Worm (Caenorhabditis elegans) whole organism, L3 larva: ENCODE data around the gene bath-31.

Experiments
- daf-12 ChIP-seq: fragments of 150-350 bp; optimal IDR thresholded peaks from 2 replicates; lab custom pipeline; 2014; ENCODE audit warnings: missing biosample characterization, missing genetic modification reagents, missing genetic modification characterization
- elt-1 ChIP-seq: fragments of 150-350 bp; optimal IDR thresholded peaks from 2 replicates; lab custom pipeline; 2014; ENCODE audit warnings: missing biosample characterization, missing genetic modification characterization
- elt-2 ChIP-seq: sonication (generic microtip); optimal IDR thresholded peaks from 2 replicates; lab custom pipeline; 2016; ENCODE audit warnings: missing genetic modification reagents, mild to moderate bottlenecking, missing genetic modification characterization, missing compliant biosample characterization
- fkh-10 ChIP-seq: sonication (generic microtip); optimal IDR thresholded peaks from 2 replicates; lab custom pipeline; 2017; ENCODE audit warnings: missing biosample characterization, missing genetic modification reagents, missing genetic modification characterization
- mml-1 ChIP-seq: fragments of 150-350 bp; sonication (generic microtip); optimal IDR thresholded peaks from 3 replicates; lab custom pipeline; 2014; ENCODE audit warnings: missing biosample characterization, missing genetic modification characterization
- nhr-76 ChIP-seq: fragments of 150-350 bp; sonication (generic microtip); optimal IDR thresholded peaks from 5 replicates; lab custom pipeline; 2014; ENCODE audit warnings: missing biosample characterization, missing genetic modification characterization
- nhr-77 ChIP-seq: fragments of 150-350 bp; optimal IDR thresholded peaks from 2 replicates; lab custom pipeline; 2014; ENCODE audit warnings: missing biosample characterization, missing genetic modification characterization
- pha-4 ChIP-seq: fragments of 150-350 bp; optimal IDR thresholded peaks from 2 replicates; lab custom pipeline; 2014; ENCODE audit warnings: missing biosample characterization, missing genetic modification reagents, missing genetic modification characterization
- pqm-1 ChIP-seq: fragments of 150-350 bp; optimal IDR thresholded peaks from 2 replicates; lab custom pipeline; 2017; ENCODE audit warnings: missing biosample characterization, missing genetic modification characterization, inconsistent platforms
- zag-1 ChIP-seq: fragments of 150-350 bp; optimal IDR thresholded peaks from 2 replicates; lab custom pipeline; 2014; ENCODE audit warnings: missing biosample characterization, missing genetic modification characterization
- ztf-11 ChIP-seq: fragments of 150-350 bp; optimal IDR thresholded peaks from 2 replicates; lab custom pipeline; 2014; ENCODE audit warnings: missing biosample characterization, missing genetic modification characterization
- ztf-4 ChIP-seq: fragments of 150-350 bp; optimal IDR thresholded peaks from 2 replicates; lab custom pipeline; 2014; ENCODE audit warnings: missing biosample characterization, missing genetic modification characterization

- TF ChIP-seq fkh-10 (GFP tag; lab: Kevin White, UChicago) (no peak), nhr-77 (tag; lab: Kevin White, UChicago) (no peak), elt-2 (no peak), mml-1 (no peak), nhr-76 (no peak), pha-4 (tag; lab: Kevin White, UChicago) (no peak), daf-12 (tag; lab: Kevin White, UChicago) (no peak), ztf-11 (no peak), ztf-4 (tag; lab: Kevin White, UChicago) (no peak), pqm-1 (tag; lab: Kevin White, UChicago) (no peak), zag-1 (no peak), elt-1 (tag; lab: Kevin White, UChicago) (no peak)
Measured at ce11 chrII:3779463-3779862, 47.7 kb downstream of the bath-31 start, which contains the start of gene T24E12.11.
